Worm (Caenorhabditis elegans): ENCODE results near the gene nspe-8.

DNA sequence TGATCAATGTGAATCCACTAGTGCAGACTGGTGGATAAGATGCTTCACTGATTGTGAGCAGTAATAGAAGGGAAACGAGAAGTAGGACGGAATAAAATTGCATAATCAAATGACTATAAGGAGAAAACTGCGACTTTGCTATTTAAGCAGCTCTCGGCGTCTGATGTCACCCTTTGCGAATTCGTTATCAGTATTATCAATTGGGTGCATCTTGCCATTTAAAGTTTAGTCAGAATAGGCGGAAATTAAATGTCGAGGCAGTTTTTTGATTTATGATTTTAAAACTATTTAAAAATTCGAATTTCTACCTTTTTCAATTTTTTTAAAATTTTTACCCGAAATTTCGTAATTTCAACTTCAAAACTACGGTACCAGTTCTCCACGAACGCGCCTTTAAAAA lies 40.8 kb downstream of the nspe-8 start, which contains the start of gene clec-4:
- no peak for TF ChIP-seq sea-2 (GFP tag; IDR thresholded peaks at IDR 0.05)
- TF ChIP-seq pbrm-1 (GFP tag; IDR thresholded peaks at IDR 0.05) = no peak
- no peak for TF ChIP-seq F39B2.1 (GFP tag; IDR thresholded peaks at IDR 0.05)
- no peak for TF ChIP-seq F49E8.2 (tag; optimal IDR thresholded peaks at IDR 0.05; ENCODE audit: insufficient read depth)
- no peak for TF ChIP-seq unc-62 (GFP tag; optimal IDR thresholded peaks at IDR 0.05)
- TF ChIP-seq C06A6.2 (GFP tag; conservative IDR thresholded peaks at IDR 0.05) = no peak

Measured in whole organism, young adult.